Fruit fly (Drosophila melanogaster) whole organism, embryonic: ENCODE results near the gene CG17109.
A peak's percentile ranks its signal among the peaks of the same experiment; 100 is the strongest.

Experiments used
- Blimp-1 ChIP-seq: fragments of 200-800 bp; sonication (Bioruptor generic); optimal IDR thresholded peaks from 3 replicates; lab custom pipeline; 2018; ENCODE audit warnings: missing biosample characterization, missing genetic modification characterization, mild to moderate bottlenecking, moderate library complexity, missing genetic modification reagents
- CG10321 ChIP-seq: fragments of 200-800 bp; sonication (Bioruptor generic); IDR thresholded peaks from 2 replicates; pipeline ENCODE4 v1.3.6; 2022; ENCODE audit warnings: missing biosample characterization, missing genetic modification characterization
- CG10366 ChIP-seq: fragments of 200-800 bp; sonication (Bioruptor generic); IDR thresholded peaks from 2 replicates; pipeline ENCODE4 v1.3.6; 2022; ENCODE audit warnings: missing biosample characterization, missing genetic modification characterization
- CG10462 ChIP-seq: fragments of 200-800 bp; sonication (Bioruptor generic); optimal IDR thresholded peaks from 2 replicates; lab custom pipeline; 2016; ENCODE audit warnings: missing biosample characterization, missing genetic modification characterization
- CG12236 ChIP-seq: fragments of 200-800 bp; sonication (Bioruptor generic); optimal IDR thresholded peaks from 2 replicates; lab custom pipeline; 2016; ENCODE audit warnings: missing biosample characterization, missing genetic modification characterization
- CG15514 ChIP-seq: fragments of 200-800 bp; sonication (Bioruptor generic); optimal IDR thresholded peaks from 3 replicates; lab custom pipeline; 2017; ENCODE audit warnings: missing biosample characterization, missing genetic modification characterization, mild to moderate bottlenecking, moderate library complexity, missing genetic modification reagents
- CG17359 ChIP-seq: fragments of 200-800 bp; sonication (Bioruptor generic); optimal IDR thresholded peaks from 3 replicates; lab custom pipeline; 2018; ENCODE audit warnings: missing biosample characterization, mild to moderate bottlenecking, missing genetic modification characterization, moderate library complexity
- CG17361 ChIP-seq: fragments of 200-800 bp; sonication (Bioruptor generic); IDR thresholded peaks from 3 replicates; pipeline ENCODE4 v1.3.6; 2022; ENCODE audit warnings: missing biosample characterization, missing genetic modification characterization
- CG17568 ChIP-seq: fragments of 200-800 bp; sonication (Bioruptor generic); optimal IDR thresholded peaks from 2 replicates; lab custom pipeline; 2018; ENCODE audit warnings: missing biosample characterization, mild to moderate bottlenecking, missing genetic modification characterization, moderate library complexity
- CG30020 ChIP-seq: fragments of 200-800 bp; optimal IDR thresholded peaks from 2 replicates; lab custom pipeline; 2019; ENCODE audit warnings: missing biosample characterization, mild to moderate bottlenecking, missing genetic modification characterization, moderate library complexity
- CG31388 ChIP-seq: fragments of 200-800 bp; sonication (Bioruptor generic); optimal IDR thresholded peaks from 2 replicates; lab custom pipeline; 2016; ENCODE audit warnings: missing biosample characterization, missing genetic modification characterization
- CG33213 ChIP-seq: fragments of 200-800 bp; sonication (Bioruptor generic); optimal IDR thresholded peaks from 3 replicates; lab custom pipeline; 2016; ENCODE audit warnings: missing biosample characterization, missing genetic modification characterization
- CG3407 ChIP-seq: fragments of 200-800 bp; sonication (Bioruptor generic); optimal IDR thresholded peaks from 2 replicates; lab custom pipeline; 2018; ENCODE audit warnings: missing biosample characterization, mild to moderate bottlenecking, missing genetic modification characterization
- CG3726 ChIP-seq: fragments of 200-800 bp; sonication (Bioruptor generic); IDR thresholded peaks from 3 replicates; pipeline ENCODE4, ENCODE4 v1.3.6; 2022; ENCODE audit warnings: missing biosample characterization, missing genetic modification characterization
- CG43689 ChIP-seq: fragments of 200-800 bp; sonication (Bioruptor generic); IDR thresholded peaks from 2 replicates; pipeline ENCODE4 v1.3.6; 2022; ENCODE audit warnings: missing biosample characterization, missing genetic modification characterization
- CG5953 ChIP-seq: fragments of 200-800 bp; sonication (Bioruptor generic); IDR thresholded peaks from 2 replicates; pipeline ENCODE4 v1.3.6; 2022; ENCODE audit warnings: missing biosample characterization, missing genetic modification characterization
- CG6175 ChIP-seq: fragments of 200-800 bp; sonication (Bioruptor generic); IDR thresholded peaks from 3 replicates; pipeline ENCODE4 v1.3.6; 2022; ENCODE audit warnings: missing biosample characterization, missing genetic modification characterization
- CG6654 ChIP-seq: fragments of 200-800 bp; sonication (Bioruptor generic); optimal IDR thresholded peaks from 2 replicates; lab custom pipeline; 2017; ENCODE audit warnings: missing biosample characterization, mild to moderate bottlenecking, missing genetic modification characterization
- CG6813 ChIP-seq: fragments of 200-800 bp; sonication (Bioruptor generic); optimal IDR thresholded peaks from 2 replicates; lab custom pipeline; 2017; ENCODE audit warnings: missing biosample characterization, missing genetic modification characterization, mild to moderate bottlenecking, moderate library complexity, missing genetic modification reagents
- CG7928 ChIP-seq: fragments of 200-800 bp; sonication (Bioruptor generic); optimal IDR thresholded peaks from 2 replicates; lab custom pipeline; 2017; ENCODE audit warnings: missing biosample characterization, mild to moderate bottlenecking, missing genetic modification characterization
- CG8765 ChIP-seq: fragments of 200-800 bp; sonication (Bioruptor generic); IDR thresholded peaks from 2 replicates; pipeline ENCODE4 v1.3.6; 2022; ENCODE audit warnings: missing biosample characterization, missing genetic modification characterization
- CG9876 ChIP-seq: fragments of 200-800 bp; sonication (Bioruptor generic); optimal IDR thresholded peaks from 2 replicates; lab custom pipeline; 2016; ENCODE audit warnings: missing biosample characterization, missing genetic modification characterization
- Doc3 ChIP-seq: fragments of 200-800 bp; sonication (Bioruptor generic); IDR thresholded peaks from 3 replicates; pipeline ENCODE4 v1.3.6; 2022; ENCODE audit warnings: missing biosample characterization, missing genetic modification characterization; ENCODE audit not compliant: partially characterized antibody
- E2f2 ChIP-seq: fragments of 200-800 bp; sonication (Bioruptor generic); IDR thresholded peaks from 2 replicates; pipeline ENCODE4 v1.3.6; 2022; ENCODE audit warnings: missing biosample characterization, missing genetic modification characterization
- Fer2 ChIP-seq: fragments of 200-800 bp; sonication (Bioruptor generic); optimal IDR thresholded peaks from 2 replicates; lab custom pipeline; 2018; ENCODE audit warnings: missing biosample characterization, mild to moderate bottlenecking, missing genetic modification characterization, moderate library complexity
- H2.0 ChIP-seq: fragments of 200-800 bp; sonication (Bioruptor generic); IDR thresholded peaks from 2 replicates; pipeline ENCODE4 v1.3.6; 2022; ENCODE audit warnings: missing biosample characterization, missing genetic modification characterization
- Max ChIP-seq: fragments of 200-800 bp; sonication (Bioruptor generic); optimal IDR thresholded peaks from 2 replicates; lab custom pipeline; 2016; ENCODE audit warnings: missing biosample characterization, mild to moderate bottlenecking, missing genetic modification characterization
- ato ChIP-seq: fragments of 200-800 bp; sonication (Bioruptor generic); IDR thresholded peaks from 2 replicates; pipeline ENCODE4 v1.3.6; 2022; ENCODE audit warnings: missing biosample characterization, missing genetic modification characterization; ENCODE audit not compliant: partially characterized antibody
- bab2 ChIP-seq: fragments of 200-800 bp; sonication (Bioruptor generic); optimal IDR thresholded peaks from 2 replicates; lab custom pipeline; 2016; ENCODE audit warnings: missing biosample characterization, missing genetic modification characterization
- ci ChIP-seq: fragments of 200-800 bp; sonication (Bioruptor generic); IDR thresholded peaks from 3 replicates; pipeline ENCODE4 v1.3.6; 2022; ENCODE audit warnings: missing biosample characterization, missing genetic modification characterization
- dmrt11E ChIP-seq: fragments of 200-800 bp; sonication (Bioruptor generic); optimal IDR thresholded peaks from 3 replicates; lab custom pipeline; 2018; ENCODE audit warnings: missing biosample characterization, mild to moderate bottlenecking, missing genetic modification characterization, moderate library complexity
- dmrt99B ChIP-seq: fragments of 200-800 bp; sonication (Bioruptor generic); optimal IDR thresholded peaks from 2 replicates; lab custom pipeline; 2018; ENCODE audit warnings: missing biosample characterization, mild to moderate bottlenecking, missing genetic modification characterization, moderate library complexity
- ems ChIP-seq: fragments of 200-800 bp; sonication (Bioruptor generic); optimal IDR thresholded peaks from 3 replicates; lab custom pipeline; 2016; ENCODE audit warnings: missing biosample characterization, missing genetic modification characterization
- fd64A ChIP-seq: fragments of 200-800 bp; sonication (Bioruptor generic); optimal IDR thresholded peaks from 3 replicates; lab custom pipeline; 2018; ENCODE audit warnings: missing biosample characterization, mild to moderate bottlenecking, missing genetic modification characterization
- fd96Cb ChIP-seq: fragments of 200-800 bp; sonication (Bioruptor generic); optimal IDR thresholded peaks from 2 replicates; lab custom pipeline; 2018; ENCODE audit warnings: missing biosample characterization, mild to moderate bottlenecking, missing genetic modification characterization, moderate library complexity
- gem ChIP-seq: fragments of 200-800 bp; sonication (Bioruptor generic); optimal IDR thresholded peaks from 2 replicates; lab custom pipeline; 2019; ENCODE audit warnings: missing biosample characterization, mild to moderate bottlenecking, missing genetic modification characterization, moderate library complexity
- grn ChIP-seq: fragments of 200-800 bp; sonication (Bioruptor generic); optimal IDR thresholded peaks from 3 replicates; lab custom pipeline; 2017; ENCODE audit warnings: missing biosample characterization, missing genetic modification characterization
- insv ChIP-seq, 2 experiments: fragments of 200-800 bp; sonication (Bioruptor generic); optimal IDR thresholded peaks; 3 replicates each; lab custom pipeline; 2016 to 2018; ENCODE audit warnings: missing biosample characterization in 2 of 2, missing genetic modification characterization in 2 of 2
- knrl ChIP-seq: fragments of 200-800 bp; sonication (Bioruptor generic); IDR thresholded peaks from 3 replicates; pipeline ENCODE4 v1.3.6; 2022; ENCODE audit warnings: missing biosample characterization, missing genetic modification characterization; ENCODE audit not compliant: partially characterized antibody
- lbe ChIP-seq: fragments of 200-800 bp; sonication (Bioruptor generic); optimal IDR thresholded peaks from 2 replicates; lab custom pipeline; 2016; ENCODE audit warnings: missing biosample characterization, mild to moderate bottlenecking, missing genetic modification characterization
- lilli ChIP-seq: fragments of 200-800 bp; sonication (Bioruptor generic); optimal IDR thresholded peaks from 3 replicates; lab custom pipeline; 2016; ENCODE audit warnings: missing biosample characterization, missing genetic modification characterization
- lmd ChIP-seq: fragments of 200-800 bp; sonication (Bioruptor generic); IDR thresholded peaks from 2 replicates; pipeline ENCODE4 v1.3.6; 2022; ENCODE audit warnings: missing biosample characterization, missing genetic modification characterization
- prd ChIP-seq, 3 experiments: fragments of >200 bp in 2 of 3; fragments of 200-800 bp in 1 of 3; sonication (Bioruptor generic) in 1 of 3; optimal IDR thresholded peaks in 2 of 3; IDR thresholded peaks in 1 of 3; 2 replicates in 2 of 3; 3 replicates in 1 of 3; pipeline versions ENCODE4 v1.3.6 to Lab custom; 2017 to 2022; ENCODE audit warnings: missing biosample characterization in 1 of 3, missing genetic modification characterization in 1 of 3
- sc ChIP-seq, 3 experiments: fragments of >200 bp in 2 of 3; fragments of 200-800 bp in 1 of 3; sonication (Bioruptor generic) in 1 of 3; optimal IDR thresholded peaks; 2 replicates in 2 of 3; 3 replicates in 1 of 3; lab custom pipeline; 2017; ENCODE audit warnings: mild to moderate bottlenecking in 1 of 3, missing biosample characterization in 1 of 3, missing genetic modification characterization in 1 of 3, missing genetic modification reagents in 1 of 3
- usp ChIP-seq: fragments of >200 bp; optimal IDR thresholded peaks from 2 replicates; lab custom pipeline; 2017; ENCODE audit warnings: missing biosample characterization, missing genetic modification characterization
- vnd ChIP-seq: fragments of 200-800 bp; sonication (Bioruptor generic); IDR thresholded peaks from 3 replicates; pipeline ENCODE4 v1.3.6; 2022; ENCODE audit warnings: missing biosample characterization, missing genetic modification characterization; ENCODE audit not compliant: partially characterized antibody
- wdn ChIP-seq: fragments of 200-800 bp; sonication (Bioruptor generic); IDR thresholded peaks from 2 replicates; pipeline ENCODE4 v1.3.6; 2022; ENCODE audit warnings: missing biosample characterization, missing genetic modification characterization
- zen2 ChIP-seq: fragments of 200-800 bp; sonication (Bioruptor generic); IDR thresholded peaks from 3 replicates; pipeline ENCODE4 v1.3.6; 2022; ENCODE audit warnings: missing biosample characterization, missing genetic modification characterization; ENCODE audit not compliant: partially characterized antibody

Gene CG17109

DNA sequence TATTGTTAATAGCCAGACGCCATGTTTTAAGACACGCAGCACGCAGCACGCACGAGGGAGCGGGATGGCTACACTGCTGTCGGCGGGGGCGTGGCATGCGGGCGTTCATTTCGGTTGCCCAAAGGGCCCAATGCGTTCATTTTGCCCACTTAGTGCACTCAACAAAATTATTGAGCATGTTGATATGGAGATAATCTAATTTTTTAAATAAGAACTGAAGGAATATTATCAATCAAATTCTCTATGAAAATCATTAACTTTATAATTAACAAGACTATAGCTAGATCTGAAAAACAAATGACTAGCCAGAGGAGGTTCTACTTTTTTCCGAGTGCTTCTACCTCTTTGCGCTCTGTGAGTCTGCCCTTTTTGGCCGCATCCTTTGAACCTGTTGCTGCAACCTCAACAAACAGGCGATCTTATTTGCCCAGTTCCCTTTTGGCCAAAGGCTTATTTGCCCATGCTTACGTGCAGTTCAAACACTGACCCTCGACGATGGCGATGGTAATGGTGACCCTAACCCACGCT is 37.9 kb downstream of the CG17109 start (continued):
- TF ChIP-seq CG17361 (GFP tag; lab: Robert Waterston, UW) (0 out of 3 replicates have a peak, but pooled peaks have one; percentile 40), knrl (GFP tag; lab: Robert Waterston, UW) (no peak), CG10462 (no peak), E2f2 (GFP tag; lab: Robert Waterston, UW) (no peak), CG3726 (GFP tag; lab: Robert Waterston, UW) (no peak), usp (no peak), insv (GFP tag; optimal IDR thresholded peaks at IDR 0.05; lab: Kevin White, UChicago) (no peak), prd (optimal IDR thresholded peaks at IDR 0.05; lab: Kevin White, UChicago) (no peak), prd (GFP tag; IDR thresholded peaks at IDR 0.05; lab: Robert Waterston, UW) (peak; percentile 59; the same call in 2 of the 3 replicates), ems (GFP tag; lab: Kevin White, UChicago) (no peak), H2.0 (GFP tag; lab: Robert Waterston, UW) (no peak), CG8765 (no peak), wdn (GFP tag; lab: Robert Waterston, UW) (no peak), lmd (GFP tag; lab: Robert Waterston, UW) (peak; percentile 29; the same call in 1 of the 2 replicates), CG6175 (no peak), sc (optimal IDR thresholded peaks at IDR 0.05; lab: Kevin White, UChicago) (no peak), sc (GFP tag; optimal IDR thresholded peaks at IDR 0.05; lab: Kevin White, UChicago) (no peak), fd96Cb (tag; lab: Kevin White, UChicago) (no peak), CG7928 (GFP tag; lab: Kevin White, UChicago) (no peak), CG10366 (GFP tag; lab: Robert Waterston, UW) (no peak), lbe (GFP tag; lab: Kevin White, UChicago) (no peak), ato (GFP tag; lab: Robert Waterston, UW) (no peak), Fer2 (tag; lab: Kevin White, UChicago) (no peak), CG9876 (GFP tag; lab: Kevin White, UChicago) (no peak), CG31388 (GFP tag; lab: Kevin White, UChicago) (no peak)

- TF ChIP-seq CG43689 (GFP tag; lab: Robert Waterston, UW) (no peak), vnd (GFP tag; lab: Robert Waterston, UW) (no peak), Blimp-1 (GFP tag; lab: Kevin White, UChicago) (no peak), CG30020 (tag; lab: Kevin White, UChicago) (no peak), CG17359 (peak; percentile 16), CG6654 (no peak), gem (tag; lab: Kevin White, UChicago) (no peak), dmrt99B (tag; lab: Kevin White, UChicago) (peak; percentile 3), ci (GFP tag; lab: Robert Waterston, UW) (peak; percentile 48; the same call in 1 of the 3 replicates), CG3407 (GFP tag; lab: Kevin White, UChicago) (peak; percentile 0), CG12236 (no peak), CG17568 (GFP tag; lab: Kevin White, UChicago) (no peak), Max (GFP tag; lab: Kevin White, UChicago) (no peak), prd (optimal IDR thresholded peaks at IDR 0.05; lab: Kevin White, UChicago) (no peak), prd (GFP tag; IDR thresholded peaks at IDR 0.05; lab: Robert Waterston, UW) (peak; percentile 21; the same call in 1 of the 3 replicates), bab2 (GFP tag; lab: Kevin White, UChicago) (peak; percentile 4), Doc3 (no peak), CG6813 (GFP tag; lab: Kevin White, UChicago) (peak; percentile 52), CG15514 (GFP tag; lab: Kevin White, UChicago) (no peak), CG5953 (0 out of 2 replicates have a peak, but pooled peaks have one; percentile 7), lilli (no peak), CG33213 (GFP tag; lab: Kevin White, UChicago) (no peak), dmrt11E (tag; lab: Kevin White, UChicago) (peak; percentile 20), grn (GFP tag; lab: Kevin White, UChicago) (no peak), zen2 (GFP tag; lab: Robert Waterston, UW) (no peak), fd64A (GFP tag; lab: Kevin White, UChicago) (peak; percentile 42), CG10321 (GFP tag; lab: Robert Waterston, UW) (no peak)
These were observed 39.2 kb downstream of the CG17109 start for dm6 chr3R:23134690-23135089.
